Fruit fly (Drosophila melanogaster): ENCODE data around the gene Spn77Bc.
A peak's percentile ranks its signal among the peaks of the same experiment; 100 is the strongest.

Gene Spn77Bc

DNA sequence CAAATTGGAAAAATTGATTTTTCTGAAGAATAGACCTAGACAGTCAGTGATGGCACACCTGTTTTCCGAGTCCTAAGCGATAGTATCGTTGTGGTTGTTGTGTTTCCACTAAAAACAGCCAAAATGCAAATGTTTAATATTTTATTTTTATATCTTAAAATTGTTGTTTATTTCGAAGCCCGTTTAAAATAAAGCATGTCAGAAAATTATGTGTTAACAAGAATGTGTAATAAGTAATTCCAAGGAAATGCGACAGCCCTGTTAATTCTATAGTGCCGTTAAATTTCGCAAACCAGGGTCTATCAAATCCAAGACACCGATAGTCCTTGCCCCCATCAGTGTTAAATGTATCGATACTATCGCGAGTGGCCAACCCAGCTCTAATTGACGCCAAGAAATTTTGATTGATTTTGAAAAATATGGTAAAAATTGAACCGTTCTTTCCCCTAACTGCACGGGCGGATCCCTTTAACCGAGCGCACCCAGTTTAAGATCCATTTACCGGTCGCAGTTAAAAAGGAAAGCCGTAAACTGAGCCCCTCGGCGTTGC is 40.3 kb upstream of the Spn77Bc start, which contains the start of gene Pex23 (continued):
- TF ChIP-seq oc (tag; optimal IDR thresholded peaks at IDR 0.05) (no peak), ATbp (GFP tag; optimal IDR thresholded peaks at IDR 0.05) (peak; percentile 35), CG6813 (GFP tag; optimal IDR thresholded peaks at IDR 0.05) (peak; percentile 20), ato (GFP tag; IDR thresholded peaks at IDR 0.05; ENCODE audit: partially characterized antibody) (peak; percentile 86), D19A (tag; optimal IDR thresholded peaks at IDR 0.05) (peak; percentile 56), Tbp (GFP tag; optimal IDR thresholded peaks at IDR 0.05) (no peak), maf-S (GFP tag; optimal IDR thresholded peaks at IDR 0.05) (peak; percentile 45), CG10147 (GFP tag; optimal IDR thresholded peaks at IDR 0.05) (peak; percentile 79), CG12236 (GFP tag; optimal IDR thresholded peaks at IDR 0.05) (no peak), jing (GFP tag; optimal IDR thresholded peaks at IDR 0.05) (no peak), CG7556 (GFP tag; optimal IDR thresholded peaks at IDR 0.05) (peak; percentile 69), Dip2 (GFP tag; IDR thresholded peaks at IDR 0.05) (0 out of 2 replicates have a peak, but pooled peaks have one; percentile 19), CG7357 (GFP tag; IDR thresholded peaks at IDR 0.05) (peak; percentile 95), CG4820 (GFP tag; optimal IDR thresholded peaks at IDR 0.05) (peak; percentile 79), Gsc (GFP tag; IDR thresholded peaks at IDR 0.05) (no peak), Hr78 (GFP tag; optimal IDR thresholded peaks at IDR 0.05) (no peak), Chrac-16 (GFP tag; optimal IDR thresholded peaks at IDR 0.05) (peak; percentile 85), CG11695 (GFP tag; IDR thresholded peaks at IDR 0.05) (peak; percentile 64; the same call in 2 of the 3 replicates), CG2199 (GFP tag; IDR thresholded peaks at IDR 0.05) (peak; percentile 65; the same call in 1 of the 3 replicates), CG12299 (tag; optimal IDR thresholded peaks at IDR 0.05) (peak; percentile 47), CG15696 (tag; optimal IDR thresholded peaks at IDR 0.05) (peak; percentile 75), CG7372 (GFP tag; IDR thresholded peaks at IDR 0.05) (peak; percentile 78), aop (GFP tag; IDR thresholded peaks at IDR 0.05) (no peak), CG11696 (GFP tag; IDR thresholded peaks at IDR 0.05) (peak; percentile 20; the same call in 1 of the 2 replicates), org-1 (GFP tag; optimal IDR thresholded peaks at IDR 0.05) (no peak), ems (GFP tag; optimal IDR thresholded peaks at IDR 0.05) (peak; percentile 71), CG13123 (GFP tag; optimal IDR thresholded peaks at IDR 0.05) (peak; percentile 81), NfI (GFP tag; optimal IDR thresholded peaks at IDR 0.05) (peak; percentile 81), CG9215 (GFP tag; IDR thresholded peaks at IDR 0.05) (peak; percentile 84), NC2α (GFP tag; optimal IDR thresholded peaks at IDR 0.05) (peak; percentile 47), caup (GFP tag; optimal IDR thresholded peaks at IDR 0.05; ENCODE audit: severe bottlenecking) (peak; percentile 64), CG1024 (GFP tag; IDR thresholded peaks at IDR 0.05) (peak; percentile 64), CG4617 (GFP tag; optimal IDR thresholded peaks at IDR 0.05; ENCODE audit: borderline replicate concordance) (peak; percentile 93), CG17568 (GFP tag; optimal IDR thresholded peaks at IDR 0.05) (no peak), dm (GFP tag; optimal IDR thresholded peaks at IDR 0.05) (peak; percentile 45), CG6272 (GFP tag; IDR thresholded peaks at IDR 0.05) (peak; percentile 84), CG1832 (GFP tag; optimal IDR thresholded peaks at IDR 0.05) (no peak), dmrt11E (tag; optimal IDR thresholded peaks at IDR 0.05) (peak; percentile 77), CG7928 (GFP tag; optimal IDR thresholded peaks at IDR 0.05) (peak; percentile 88), CG2678 (tag; optimal IDR thresholded peaks at IDR 0.05) (no peak), pita (GFP tag; optimal IDR thresholded peaks at IDR 0.05) (no peak), Ptx1 (GFP tag; IDR thresholded peaks at IDR 0.05) (peak; percentile 87), ERR (GFP tag; optimal IDR thresholded peaks at IDR 0.05) (peak; percentile 32), hth (optimal IDR thresholded peaks at IDR 0.05) (no peak), emc (GFP tag; optimal IDR thresholded peaks at IDR 0.05) (no peak), cg (GFP tag; optimal IDR thresholded peaks at IDR 0.05) (no peak), croc (GFP tag; conservative IDR thresholded peaks at IDR 0.05) (peak; percentile 66), HLH3B (GFP tag; IDR thresholded peaks at IDR 0.05) (peak; percentile 80), shn (GFP tag; optimal IDR thresholded peaks at IDR 0.05) (peak; percentile 70), CG2116 (GFP tag; optimal IDR thresholded peaks at IDR 0.05) (peak; percentile 86)
